Worm (Caenorhabditis elegans) whole organism, L3 larva: ENCODE results near the gene C18H9.6.

Experiments used
- R02D3.7 ChIP-seq: fragments of 150-350 bp; optimal IDR thresholded peaks from 2 replicates; lab custom pipeline; 2014; ENCODE audit warnings: missing biosample characterization, missing genetic modification characterization
- ceh-16 ChIP-seq: sonication (generic microtip); optimal IDR thresholded peaks from 2 replicates; lab custom pipeline; 2017; ENCODE audit warnings: missing biosample characterization, missing genetic modification characterization
- ceh-28 ChIP-seq: fragments of 150-350 bp; optimal IDR thresholded peaks from 2 replicates; lab custom pipeline; 2014; ENCODE audit warnings: missing biosample characterization, missing genetic modification reagents, missing genetic modification characterization
- egl-27 ChIP-seq: sonication (generic microtip); optimal IDR thresholded peaks from 4 replicates; lab custom pipeline; 2017; ENCODE audit warnings: missing biosample characterization, missing genetic modification reagents, missing genetic modification characterization
- mdl-1 ChIP-seq: fragments of 150-350 bp; optimal IDR thresholded peaks from 2 replicates; lab custom pipeline; 2014; ENCODE audit warnings: missing biosample characterization, missing genetic modification characterization
- nhr-77 ChIP-seq: fragments of 150-350 bp; optimal IDR thresholded peaks from 2 replicates; lab custom pipeline; 2014; ENCODE audit warnings: missing biosample characterization, missing genetic modification characterization
- pqm-1 ChIP-seq: fragments of 150-350 bp; optimal IDR thresholded peaks from 2 replicates; lab custom pipeline; 2017; ENCODE audit warnings: missing biosample characterization, missing genetic modification characterization, inconsistent platforms
- ztf-4 ChIP-seq: fragments of 150-350 bp; optimal IDR thresholded peaks from 2 replicates; lab custom pipeline; 2014; ENCODE audit warnings: missing biosample characterization, missing genetic modification characterization

- TF ChIP-seq ceh-28 (tag; lab: Kevin White, UChicago) (no peak), egl-27 (tag; lab: Kevin White, UChicago) (no peak), R02D3.7 (tag; lab: Kevin White, UChicago) (no peak), mdl-1 (tag; lab: Kevin White, UChicago) (no peak), nhr-77 (tag; lab: Kevin White, UChicago) (no peak), pqm-1 (no peak), ztf-4 (tag; lab: Kevin White, UChicago) (no peak), ceh-16 (tag; lab: Kevin White, UChicago) (no peak)
Measured at ce11 chrII:6715853-6716252, 14.4 kb upstream of the C18H9.6 start.
